Fruit fly (Drosophila melanogaster): ENCODE data around the gene CG11626.

Gene CG11626

dm6 chr3R:19383298-19383697 is 25.4 kb upstream of the CG11626 start (continued):
- TF ChIP-seq salm (tag; optimal IDR thresholded peaks at IDR 0.05) (no peak), gem (tag; optimal IDR thresholded peaks at IDR 0.05) (peak; percentile 33), CG17361 (GFP tag; IDR thresholded peaks at IDR 0.05) (peak; percentile 40; the same call in 1 of the 3 replicates), Stat92E (GFP tag; optimal IDR thresholded peaks at IDR 0.05) (no peak)

- TF ChIP-seq ranshi (GFP tag; IDR thresholded peaks at IDR 0.05) (no peak), mam (GFP tag; optimal IDR thresholded peaks at IDR 0.05) (no peak), lab (GFP tag; optimal IDR thresholded peaks at IDR 0.05) (peak; percentile 41), exex (tag; optimal IDR thresholded peaks at IDR 0.05) (peak; percentile 99), lola (GFP tag; optimal IDR thresholded peaks at IDR 0.05) (no peak), CG1529 (GFP tag; optimal IDR thresholded peaks at IDR 0.05) (no peak), eyg (GFP tag; optimal IDR thresholded peaks at IDR 0.05) (no peak), sqz (GFP tag; optimal IDR thresholded peaks at IDR 0.05) (no peak), CG1832 (GFP tag; optimal IDR thresholded peaks at IDR 0.05) (no peak), sr (GFP tag; IDR thresholded peaks at IDR 0.05) (no peak), CG7987 (GFP tag; optimal IDR thresholded peaks at IDR 0.05) (no peak), Myb (GFP tag; optimal IDR thresholded peaks at IDR 0.05) (no peak), chif (GFP tag; optimal IDR thresholded peaks at IDR 0.05) (no peak), tup (GFP tag; optimal IDR thresholded peaks at IDR 0.05) (no peak), CG13424 (tag; optimal IDR thresholded peaks at IDR 0.05) (no peak), Asciz (GFP tag; optimal IDR thresholded peaks at IDR 0.05) (no peak), dan (GFP tag; IDR thresholded peaks at IDR 0.05) (no peak), dmrt99B (tag; optimal IDR thresholded peaks at IDR 0.05) (no peak), fd64A (GFP tag; optimal IDR thresholded peaks at IDR 0.05) (no peak), CG14860 (GFP tag; IDR thresholded peaks at IDR 0.05; ENCODE audit: partially characterized antibody) (no peak), Hmx (GFP tag; optimal IDR thresholded peaks at IDR 0.05) (no peak), tll (GFP tag; optimal IDR thresholded peaks at IDR 0.05) (no peak), Hand (GFP tag; optimal IDR thresholded peaks at IDR 0.05) (no peak), Opbp (GFP tag; IDR thresholded peaks at IDR 0.05; ENCODE audit: partially characterized antibody) (no peak), peb (GFP tag; IDR thresholded peaks at IDR 0.05) (no peak), scrt (GFP tag; optimal IDR thresholded peaks at IDR 0.05) (no peak), CG1647 (GFP tag; optimal IDR thresholded peaks at IDR 0.05) (no peak), nau (GFP tag; optimal IDR thresholded peaks at IDR 0.05) (no peak), CG9932 (GFP tag; IDR thresholded peaks at IDR 0.05) (no peak), usp (GFP tag; optimal IDR thresholded peaks at IDR 0.05) (no peak), sd (tag; optimal IDR thresholded peaks at IDR 0.05) (peak; percentile 77), fu2 (GFP tag; optimal IDR thresholded peaks at IDR 0.05) (no peak), bsh (GFP tag; optimal IDR thresholded peaks at IDR 0.05) (no peak), hbn (GFP tag; IDR thresholded peaks at IDR 0.05; ENCODE audit: partially characterized antibody) (no peak), CG8478 (optimal IDR thresholded peaks at IDR 0.05) (no peak), nerfin-2 (GFP tag; IDR thresholded peaks at IDR 0.05; ENCODE audit: partially characterized antibody) (no peak), crc (GFP tag; optimal IDR thresholded peaks at IDR 0.05) (no peak), CG15269 (tag; optimal IDR thresholded peaks at IDR 0.05) (no peak), chn (GFP tag; optimal IDR thresholded peaks at IDR 0.05) (no peak), B-H2 (GFP tag; optimal IDR thresholded peaks at IDR 0.05) (peak; percentile 5), CG10321 (GFP tag; IDR thresholded peaks at IDR 0.05) (no peak), CG6791 (GFP tag; IDR thresholded peaks at IDR 0.05; ENCODE audit: partially characterized antibody) (no peak), Fer3 (tag; optimal IDR thresholded peaks at IDR 0.05) (no peak), grn (GFP tag; optimal IDR thresholded peaks at IDR 0.05) (peak; percentile 69), fru (optimal IDR thresholded peaks at IDR 0.05) (no peak)
Measured at dm6 chr3R:19387608-19388007, 21.1 kb upstream of the CG11626 start, which contains the start of gene CG3734. TSS of gene CG3734 (plus strand) at chr3R:19387861.
